Worm (Caenorhabditis elegans) whole organism, midembryonic: ENCODE results near the gene R03D7.15.

ENCODE experiments used
- T22C8.4 ChIP-seq: fragments of 200-800 bp; sonication (Bioruptor generic); IDR thresholded peaks from 2 replicates; pipeline ENCODE4 v1.3.6; 2022; ENCODE audit warnings: missing genetic modification characterization, missing compliant biosample characterization
- cog-1 ChIP-seq: sonication (generic microtip); optimal IDR thresholded peaks from 2 replicates; lab custom pipeline; 2016; ENCODE audit warnings: missing genetic modification characterization, missing compliant biosample characterization
- flt-1 ChIP-seq: fragments of 200-800 bp; sonication (Bioruptor generic); IDR thresholded peaks from 2 replicates; pipeline ENCODE4 v1.3.6; 2022; ENCODE audit warnings: missing genetic modification characterization, missing compliant biosample characterization
- klf-2 ChIP-seq: fragments of 200-800 bp; sonication (Bioruptor generic); conservative IDR thresholded peaks from 2 replicates; pipeline ENCODE4 v1.3.6; 2022; ENCODE audit warnings: missing genetic modification reagents, missing genetic modification characterization, missing compliant biosample characterization
- med-1 ChIP-seq: sonication (generic microtip); optimal IDR thresholded peaks from 2 replicates; lab custom pipeline; 2017; ENCODE audit warnings: missing genetic modification characterization, mild to moderate bottlenecking, missing compliant biosample characterization, antibody characterized with exemption, missing genetic modification reagents; ENCODE audit not compliant: insufficient read depth
- ref-1 ChIP-seq: fragments of 200-800 bp; sonication (Bioruptor generic); conservative IDR thresholded peaks from 2 replicates; pipeline ENCODE4 v1.3.6; 2022; ENCODE audit warnings: missing genetic modification reagents, missing genetic modification characterization, missing compliant biosample characterization
- ztf-23 ChIP-seq: fragments of 200-800 bp; sonication (Bioruptor generic); IDR thresholded peaks from 2 replicates; pipeline ENCODE4 v1.3.6; 2022; ENCODE audit warnings: missing genetic modification reagents, missing genetic modification characterization, missing compliant biosample characterization
- ztf-29 ChIP-seq: fragments of 200-800 bp; sonication (Bioruptor generic); IDR thresholded peaks from 2 replicates; pipeline ENCODE4 v1.3.6; 2022; ENCODE audit warnings: missing genetic modification reagents, missing genetic modification characterization, missing compliant biosample characterization

DNA sequence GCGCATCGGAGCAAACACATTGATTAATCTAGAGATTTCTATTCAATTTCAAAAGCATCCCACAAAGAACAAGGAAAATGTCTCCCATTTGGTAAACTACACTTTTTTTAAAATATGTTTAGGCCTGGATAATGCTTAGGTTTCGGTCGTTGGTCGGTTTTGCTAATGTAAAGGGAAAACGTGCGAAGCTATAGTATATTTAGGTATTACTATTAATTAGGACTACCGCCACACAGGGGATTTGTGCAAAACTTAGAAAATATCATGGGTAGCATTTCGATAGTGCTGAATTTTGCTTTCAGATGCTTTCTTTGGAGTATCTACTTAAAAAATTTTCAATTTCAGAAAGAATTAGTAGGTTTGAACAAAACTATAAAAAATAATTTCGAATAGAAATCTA, 29.0 kb upstream of the R03D7.15 start:
- TF ChIP-seq ztf-23 (GFP tag; lab: Robert Waterston, UW), result no peak
- no peak for TF ChIP-seq flt-1 (GFP tag; lab: Robert Waterston, UW)
- TF ChIP-seq klf-2 (GFP tag; lab: Robert Waterston, UW), result no peak
- TF ChIP-seq ref-1 (GFP tag; lab: Robert Waterston, UW), result no peak
- TF ChIP-seq ztf-29 (GFP tag; lab: Robert Waterston, UW), result no peak
- TF ChIP-seq med-1 (GFP tag; lab: Kevin White, UChicago), result no peak
- no peak for TF ChIP-seq T22C8.4 (GFP tag; lab: Robert Waterston, UW)
- TF ChIP-seq cog-1 (tag; lab: Kevin White, UChicago), result no peak
